Fruit fly (Drosophila melanogaster) whole organism: ENCODE data around the gene Gr64b.

Experiments
- CG8478 ChIP-seq: fragments of >200 bp; optimal IDR thresholded peaks from 2 replicates; lab custom pipeline; 2018; ENCODE audit warnings: inconsistent platforms
- EcR ChIP-seq, 2 experiments: fragments of >200 bp; optimal IDR thresholded peaks; 2 replicates each; lab custom pipeline; 2017; ENCODE audit warnings: missing biosample characterization in 2 of 2, missing genetic modification characterization in 2 of 2, missing genetic modification reagents in 2 of 2
- psq ChIP-seq: fragments of >200 bp; optimal IDR thresholded peaks from 2 replicates; lab custom pipeline; 2017
- usp ChIP-seq: fragments of >200 bp; optimal IDR thresholded peaks from 2 replicates; lab custom pipeline; 2017; ENCODE audit warnings: missing biosample characterization, missing genetic modification characterization, mixed read lengths

DNA sequence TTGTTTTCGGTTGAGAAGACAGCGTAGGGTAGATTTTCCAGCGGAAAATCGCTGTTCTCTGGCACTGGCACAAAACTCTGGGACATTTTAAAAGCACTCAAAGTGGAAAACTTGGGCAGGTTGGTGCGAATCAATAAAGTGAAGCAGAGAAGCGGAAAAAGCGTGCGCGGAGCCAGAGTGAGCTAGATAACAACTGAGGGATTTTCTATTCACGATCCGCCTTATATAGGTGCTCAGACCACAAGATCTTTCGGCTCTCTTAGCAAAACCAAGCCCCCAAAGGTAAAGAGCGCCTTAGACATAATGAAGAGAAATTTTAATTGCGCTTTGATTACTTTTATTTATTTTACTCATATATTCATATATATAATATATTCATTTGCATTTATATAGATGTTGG lies 45.4 kb downstream of the Gr64b start, which contains the start of gene Faa:
- TF ChIP-seq psq, result no peak
- no peak for TF ChIP-seq CG8478
- no peak for TF ChIP-seq EcR (GFP tag; optimal IDR thresholded peaks at IDR 0.05; lab: Kevin White, UChicago)
- no peak for TF ChIP-seq usp (GFP tag; lab: Kevin White, UChicago)
